Fruit fly (Drosophila melanogaster): ENCODE results near the gene ear.
A peak's percentile ranks its signal among the peaks of the same experiment; 100 is the strongest.

ear gene

dm6 chr3R:15291551-15292223, 28.9 kb upstream of the ear start (continued):
- TF ChIP-seq sug (tag; optimal IDR thresholded peaks at IDR 0.05) (peak; percentile 33), CG12659 (GFP tag; optimal IDR thresholded peaks at IDR 0.05) (no peak), CG12769 (tag; optimal IDR thresholded peaks at IDR 0.05) (peak; percentile 63), kni (GFP tag; optimal IDR thresholded peaks at IDR 0.05) (peak; percentile 47), yki (optimal IDR thresholded peaks at IDR 0.05) (peak; percentile 71), exex (tag; optimal IDR thresholded peaks at IDR 0.05) (peak; percentile 10), lbe (GFP tag; optimal IDR thresholded peaks at IDR 0.05) (peak; percentile 54), Pdp1 (GFP tag; optimal IDR thresholded peaks at IDR 0.05) (peak in 1 of 2 experiments; percentile 54), CG6254 (GFP tag; optimal IDR thresholded peaks at IDR 0.05) (peak; percentile 99), Hmr (GFP tag; optimal IDR thresholded peaks at IDR 0.05) (peak; percentile 23), Elba2 (GFP tag; optimal IDR thresholded peaks at IDR 0.05) (peak; percentile 37), Fer1 (GFP tag; optimal IDR thresholded peaks at IDR 0.05) (peak; percentile 2), CG13424 (tag; optimal IDR thresholded peaks at IDR 0.05) (no peak), salm (tag; optimal IDR thresholded peaks at IDR 0.05) (peak; percentile 10), HLHmδ (GFP tag; optimal IDR thresholded peaks at IDR 0.05) (no peak), CG15479 (GFP tag; optimal IDR thresholded peaks at IDR 0.05) (peak; percentile 49), CG17385 (GFP tag; optimal IDR thresholded peaks at IDR 0.05) (peak; percentile 17), pros (GFP tag; optimal IDR thresholded peaks at IDR 0.05) (peak; percentile 91), Kr (GFP tag; optimal IDR thresholded peaks at IDR 0.05) (peak; percentile 20), CG8765 (GFP tag; IDR thresholded peaks at IDR 0.05) (no peak), Ets65A (GFP tag) (no peak), CG12155 (GFP tag; optimal IDR thresholded peaks at IDR 0.05) (no peak), kay (GFP tag; optimal IDR thresholded peaks at IDR 0.05) (no peak), CG3281 (GFP tag; optimal IDR thresholded peaks at IDR 0.05) (peak; percentile 12), Vsx1 (GFP tag; optimal IDR thresholded peaks at IDR 0.05) (no peak), CG3163 (GFP tag; optimal IDR thresholded peaks at IDR 0.05) (peak; percentile 93), bsh (GFP tag; optimal IDR thresholded peaks at IDR 0.05) (peak in 1 of 2 experiments; percentile 31), BEAF-32 (GFP tag; optimal IDR thresholded peaks at IDR 0.05) (no peak), CG13296 (GFP tag; optimal IDR thresholded peaks at IDR 0.05) (peak; percentile 28)

DNA sequence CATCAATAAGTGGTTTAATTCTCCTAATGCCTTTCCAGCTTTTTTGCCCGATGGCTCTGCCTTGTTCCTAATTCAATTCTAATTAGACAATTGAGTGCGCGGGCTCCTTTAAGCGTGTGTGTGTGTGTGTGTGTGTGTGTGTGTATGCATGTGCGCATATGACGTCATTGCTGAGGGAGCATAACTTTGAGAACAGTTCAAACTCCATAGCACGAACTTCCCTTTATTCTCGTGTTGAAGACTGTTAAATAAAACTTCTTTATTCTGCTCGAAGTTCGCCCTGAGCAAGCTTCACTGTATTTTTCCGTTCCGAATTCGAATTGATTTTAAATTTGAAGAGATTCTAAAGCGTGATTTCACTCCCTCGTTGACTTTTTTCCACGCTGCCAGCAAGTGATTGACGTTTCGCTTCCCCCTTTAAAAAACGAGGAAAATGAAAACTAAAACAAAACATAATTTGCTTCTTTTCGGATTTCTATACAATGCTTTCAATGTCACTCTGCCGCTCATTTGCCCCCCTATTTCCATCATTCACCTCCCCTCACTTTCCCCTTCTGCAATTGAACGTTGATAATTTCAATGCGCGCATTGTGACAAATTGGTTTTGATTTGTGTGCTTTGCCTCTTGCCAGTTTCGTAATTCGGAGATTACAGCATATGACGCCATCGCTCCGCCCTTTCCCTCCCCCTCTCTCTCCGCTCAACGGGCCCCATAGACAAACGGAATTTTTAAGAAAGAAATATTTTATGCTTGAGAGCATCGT, 28.1 kb upstream of the ear start:
- TF ChIP-seq amos (GFP tag; IDR thresholded peaks at IDR 0.05; ENCODE audit: partially characterized antibody) (no peak), Gsc (GFP tag; IDR thresholded peaks at IDR 0.05) (no peak), D19A (tag; optimal IDR thresholded peaks at IDR 0.05) (no peak), CG6854 (GFP tag; optimal IDR thresholded peaks at IDR 0.05) (no peak), CG7786 (GFP tag; optimal IDR thresholded peaks at IDR 0.05) (peak; percentile 35), shn (GFP tag; optimal IDR thresholded peaks at IDR 0.05) (no peak), ci (GFP tag; IDR thresholded peaks at IDR 0.05) (no peak), CG1529 (GFP tag; optimal IDR thresholded peaks at IDR 0.05) (no peak), CG15601 (tag; optimal IDR thresholded peaks at IDR 0.05) (no peak), Jarid2 (GFP tag; optimal IDR thresholded peaks at IDR 0.05) (no peak), CG15514 (GFP tag; optimal IDR thresholded peaks at IDR 0.05) (peak; percentile 41), CG4328 (GFP tag; optimal IDR thresholded peaks at IDR 0.05) (no peak), Blimp-1 (GFP tag; optimal IDR thresholded peaks at IDR 0.05) (peak; percentile 12), dimm (GFP tag; IDR thresholded peaks at IDR 0.05) (no peak), vvl (GFP tag; IDR thresholded peaks at IDR 0.05) (no peak), CG4404 (GFP tag; IDR thresholded peaks at IDR 0.05) (no peak), HLH54F (GFP tag; optimal IDR thresholded peaks at IDR 0.05) (peak; percentile 6), CG6765 (GFP tag; optimal IDR thresholded peaks at IDR 0.05) (no peak), grau (tag; optimal IDR thresholded peaks at IDR 0.05) (peak; percentile 95), sug (tag; optimal IDR thresholded peaks at IDR 0.05) (peak; percentile 48), odd (GFP tag; optimal IDR thresholded peaks at IDR 0.05) (no peak)
